Fruit fly (Drosophila melanogaster): ENCODE results near the gene SecS.

DNA sequence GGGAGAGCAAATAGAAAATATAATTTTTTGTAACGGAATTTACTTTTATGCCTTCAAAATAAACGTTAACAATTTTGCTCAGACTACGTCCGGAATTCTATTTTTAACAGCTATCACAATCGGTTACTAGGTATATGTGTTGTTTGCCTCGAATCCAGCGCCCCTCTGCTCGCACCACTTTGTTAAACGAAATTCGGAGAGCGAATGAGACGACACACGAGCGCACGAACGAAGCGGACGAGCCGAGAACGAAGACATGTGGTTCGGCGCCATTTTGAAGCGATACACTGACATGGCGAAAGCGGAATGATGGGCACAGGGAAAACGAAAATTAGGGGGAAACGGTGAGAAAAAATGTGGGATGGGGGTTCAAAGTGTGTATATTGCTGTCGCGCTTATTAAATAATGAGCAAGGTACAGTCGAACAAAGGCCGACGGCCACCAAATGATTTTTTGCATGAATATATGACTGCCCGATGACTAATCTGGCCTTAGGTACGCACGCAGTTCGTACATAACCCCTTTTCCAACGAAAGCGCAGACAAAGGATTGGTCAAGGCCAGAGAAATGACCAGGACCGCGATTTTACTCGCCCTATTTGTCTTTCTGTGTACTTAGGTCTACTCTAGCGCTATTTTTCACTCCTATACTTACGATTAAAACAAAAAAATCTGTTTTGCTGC is 731 bp upstream of the SecS start:
- TF ChIP-seq psq (optimal IDR thresholded peaks at IDR 0.05) (no peak), Myc (optimal IDR thresholded peaks at IDR 0.05) (no peak), ttk (optimal IDR thresholded peaks at IDR 0.05) (no peak)
